Fruit fly (Drosophila melanogaster): ENCODE measurements around the gene Mi-2.

Mi-2 gene

DNA sequence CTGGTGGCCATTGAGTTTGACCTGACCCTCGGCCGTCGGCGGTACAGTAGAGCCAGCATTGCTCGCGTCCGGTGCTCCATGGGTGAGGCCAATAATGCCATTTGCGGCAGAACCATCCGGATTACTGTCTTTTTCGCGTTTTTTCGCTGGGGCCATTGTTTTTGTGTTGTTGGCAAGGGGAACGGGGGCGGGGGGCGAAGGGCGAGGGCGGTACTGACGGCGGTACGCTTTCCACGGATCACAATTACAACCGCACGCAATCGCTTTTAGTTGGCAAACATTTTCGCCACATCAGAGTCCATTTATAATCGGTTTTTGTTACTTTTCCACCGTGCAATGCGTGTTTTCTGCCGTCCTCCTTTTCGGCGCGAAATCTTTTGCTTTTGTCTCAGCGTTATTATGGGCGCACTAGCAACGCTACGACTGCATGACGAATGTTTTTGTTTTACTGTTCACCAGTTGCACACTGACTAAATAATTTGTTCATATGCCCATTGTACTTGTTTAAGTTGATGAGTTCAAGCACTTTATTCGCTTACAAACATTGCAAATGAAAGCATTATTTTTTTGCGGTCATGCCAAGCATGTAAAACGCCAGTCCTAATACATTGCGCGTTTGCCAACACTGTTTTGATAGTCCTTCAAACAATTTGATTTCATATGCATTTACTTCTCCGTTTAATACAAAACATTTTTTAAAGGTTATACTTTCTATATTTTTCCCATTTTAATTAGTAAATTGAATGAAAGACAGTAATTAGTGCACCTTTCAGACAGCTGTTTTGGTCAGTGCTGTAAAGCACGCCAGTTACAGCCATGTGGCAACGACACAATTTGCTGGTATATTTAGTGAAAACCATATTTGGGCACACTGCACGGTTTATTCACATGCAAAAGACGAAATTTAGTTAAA lies 13.1 kb upstream of the Mi-2 start, which contains the start of gene Pfdn6 (continued):
- TF ChIP-seq jumu (GFP tag; optimal IDR thresholded peaks at IDR 0.05) (no peak), CG6272 (GFP tag; IDR thresholded peaks at IDR 0.05) (no peak; the same call in none of the 2 replicates), CTCF (GFP tag; optimal IDR thresholded peaks at IDR 0.05) (no peak), ranshi (GFP tag; IDR thresholded peaks at IDR 0.05) (0 out of 2 replicates have a peak, but pooled peaks have one; percentile 33), CG1832 (GFP tag; optimal IDR thresholded peaks at IDR 0.05) (no peak), CG17802 (tag; optimal IDR thresholded peaks at IDR 0.05) (peak; percentile 68), CG4360 (GFP tag; IDR thresholded peaks at IDR 0.05) (0 out of 2 replicates have a peak, but pooled peaks have one; percentile 34), Elba2 (GFP tag; optimal IDR thresholded peaks at IDR 0.05) (peak; percentile 23), Ada2b (GFP tag; IDR thresholded peaks at IDR 0.05) (peak; percentile 74), kay (GFP tag; optimal IDR thresholded peaks at IDR 0.05) (peak; percentile 50), NK7.1 (GFP tag; optimal IDR thresholded peaks at IDR 0.05) (no peak), CG4730 (GFP tag; IDR thresholded peaks at IDR 0.05) (peak; percentile 71), Atf3 (GFP tag; optimal IDR thresholded peaks at IDR 0.05) (peak; percentile 42), CG17385 (GFP tag; optimal IDR thresholded peaks at IDR 0.05) (no peak), Antp (GFP tag; optimal IDR thresholded peaks at IDR 0.05) (peak; percentile 57), CG4282 (GFP tag; optimal IDR thresholded peaks at IDR 0.05) (peak; percentile 79), CG10321 (GFP tag; IDR thresholded peaks at IDR 0.05) (no peak), CG13894 (tag; optimal IDR thresholded peaks at IDR 0.05) (no peak), pum (GFP tag; optimal IDR thresholded peaks at IDR 0.05) (peak; percentile 36), HLH3B (GFP tag; IDR thresholded peaks at IDR 0.05) (peak; percentile 72; the same call in 1 of the 2 replicates), PHDP (tag; optimal IDR thresholded peaks at IDR 0.05) (peak; percentile 85), jing (GFP tag; optimal IDR thresholded peaks at IDR 0.05) (peak; percentile 39), Hey (tag; optimal IDR thresholded peaks at IDR 0.05) (no peak), CG17359 (tag; optimal IDR thresholded peaks at IDR 0.05) (peak; percentile 59), CG16779 (GFP tag; IDR thresholded peaks at IDR 0.05) (no peak), phol (tag; optimal IDR thresholded peaks at IDR 0.05) (peak; percentile 96), exex (tag; optimal IDR thresholded peaks at IDR 0.05) (no peak), CG1233 (GFP tag; optimal IDR thresholded peaks at IDR 0.05) (peak; percentile 47), fd64A (GFP tag; optimal IDR thresholded peaks at IDR 0.05) (peak; percentile 6), MESR4 (GFP tag; optimal IDR thresholded peaks at IDR 0.05) (peak; percentile 82), pzg (GFP tag; optimal IDR thresholded peaks at IDR 0.05) (peak; percentile 85), CG16815 (GFP tag; optimal IDR thresholded peaks at IDR 0.05) (peak; percentile 74), Bgb (GFP tag; IDR thresholded peaks at IDR 0.05; ENCODE audit: partially characterized antibody) (peak; percentile 73), CG7928 (GFP tag; optimal IDR thresholded peaks at IDR 0.05) (peak; percentile 18), E2f2 (GFP tag; IDR thresholded peaks at IDR 0.05) (peak; percentile 39), Xrp1 (GFP tag; IDR thresholded peaks at IDR 0.05) (peak; percentile 82), lbe (GFP tag; optimal IDR thresholded peaks at IDR 0.05) (peak; percentile 70), CG4424 (GFP tag; optimal IDR thresholded peaks at IDR 0.05) (peak; percentile 68), CG8089 (GFP tag; optimal IDR thresholded peaks at IDR 0.05) (peak; percentile 76), trem (tag; optimal IDR thresholded peaks at IDR 0.05) (peak; percentile 77), CG10543 (GFP tag; optimal IDR thresholded peaks at IDR 0.05) (peak; percentile 79), Sox102F (GFP tag; optimal IDR thresholded peaks at IDR 0.05) (peak; percentile 88), CG10209 (GFP tag; optimal IDR thresholded peaks at IDR 0.05) (peak; percentile 22), vfl (GFP tag; optimal IDR thresholded peaks at IDR 0.05) (peak; percentile 47), ham (GFP tag; IDR thresholded peaks at IDR 0.05) (no peak), ci (GFP tag; IDR thresholded peaks at IDR 0.05) (peak; percentile 85; the same call in 2 of the 3 replicates), h (optimal IDR thresholded peaks at IDR 0.05) (no peak), Med (GFP tag) (peak; percentile 96), CG12659 (GFP tag; optimal IDR thresholded peaks at IDR 0.05) (peak; percentile 80), CG8924 (tag; optimal IDR thresholded peaks at IDR 0.05) (peak; percentile 81)

All from whole organism, embryonic.